Worm (Caenorhabditis elegans) whole organism, late embryonic: ENCODE data around the gene ida-1.

Experiments
- Y22D7AL.16 ChIP-seq: sonication (generic microtip); optimal IDR thresholded peaks from 2 replicates; lab custom pipeline; 2016; ENCODE audit warnings: missing genetic modification characterization, missing compliant biosample characterization
- ceh-22 ChIP-seq: sonication (generic microtip); optimal IDR thresholded peaks from 2 replicates; lab custom pipeline; 2017; ENCODE audit warnings: missing biosample characterization, missing genetic modification characterization
- ceh-9 ChIP-seq: sonication (generic microtip); optimal IDR thresholded peaks from 2 replicates; lab custom pipeline; 2016; ENCODE audit warnings: mild to moderate bottlenecking, missing genetic modification characterization, inconsistent platforms, missing compliant biosample characterization
- fkh-10 ChIP-seq: fragments of 150-350 bp; optimal IDR thresholded peaks from 2 replicates; lab custom pipeline; 2014; ENCODE audit warnings: missing biosample characterization, missing genetic modification reagents, missing genetic modification characterization
- hlh-30 ChIP-seq: sonication (generic microtip); optimal IDR thresholded peaks from 2 replicates; lab custom pipeline; 2017; ENCODE audit warnings: antibody characterized with exemption, missing genetic modification characterization, missing compliant biosample characterization; ENCODE audit not compliant: insufficient read depth
- nhr-11 ChIP-seq: fragments of 150-350 bp; optimal IDR thresholded peaks from 2 replicates; lab custom pipeline; 2014; ENCODE audit warnings: missing biosample characterization, missing genetic modification characterization
- unc-3 ChIP-seq, 2 experiments: fragments of 200-800 bp in 1 of 2; sonication (Bioruptor generic) in 1 of 2; sonication (generic microtip) in 1 of 2; conservative IDR thresholded peaks in 1 of 2; optimal IDR thresholded peaks in 1 of 2; 2 replicates each; pipeline versions ENCODE4 v1.3.6 to Lab custom; 2016 to 2022; ENCODE audit warnings: missing compliant biosample characterization in 2 of 2, missing genetic modification characterization in 2 of 2, missing genetic modification reagents in 1 of 2
- unc-86 ChIP-seq: sonication (generic microtip); optimal IDR thresholded peaks from 2 replicates; lab custom pipeline; 2016; ENCODE audit warnings: missing genetic modification characterization, missing compliant biosample characterization

DNA sequence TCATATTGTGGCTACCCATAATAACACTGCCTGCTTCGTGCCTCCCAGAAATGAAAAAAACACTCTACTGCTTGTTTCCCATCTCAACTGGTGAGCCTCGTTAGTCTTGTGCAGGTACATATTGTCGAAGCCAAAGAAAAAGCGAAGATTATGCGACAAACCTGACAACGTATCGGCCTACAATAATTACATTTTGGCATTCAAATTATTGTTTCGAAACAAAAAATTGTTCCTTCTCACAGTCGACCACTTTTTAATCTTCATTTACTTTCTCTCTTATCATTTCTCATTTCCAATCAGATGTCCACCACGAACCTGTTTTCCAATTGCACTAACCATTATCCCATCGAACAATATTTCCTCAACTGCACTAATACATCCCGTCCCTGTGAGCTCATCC lies 12.3 kb upstream of the ida-1 start, which contains the start of gene B0244.15:
- TF ChIP-seq hlh-30 (tag; lab: Kevin White, UChicago) (no peak), ceh-9 (tag; lab: Kevin White, UChicago) (no peak), ceh-22 (tag; lab: Kevin White, UChicago) (no peak), fkh-10 (no peak), nhr-11 (tag; lab: Kevin White, UChicago) (no peak), unc-3 (GFP tag; conservative IDR thresholded peaks at IDR 0.05; lab: Robert Waterston, UW) (no peak), unc-3 (tag; optimal IDR thresholded peaks at IDR 0.05; lab: Kevin White, UChicago) (no peak), unc-86 (tag; lab: Kevin White, UChicago) (no peak), Y22D7AL.16 (tag; lab: Kevin White, UChicago) (no peak)
